4 worm cellular contexts compared by ENCODE assay signal in genomic region chrII:3438280-3438679, ce11.
TF ChIP-seq lines count a peak whose summit lies in the region.

No protein-coding gene starts in this region.

TF ChIP-seq in whole organism, L1 larva, 84 proteins besides CTCF, POLR2A, EP300 and RAD21:
- TF ChIP-seq blmp-1 (tag; optimal IDR thresholded peaks at IDR 0.05; lab: Kevin White, UChicago) (peak; percentile 90), ceh-90 (tag; optimal IDR thresholded peaks at IDR 0.05; lab: Kevin White, UChicago) (no peak)

TF ChIP-seq in whole organism, L2 larva, 48 proteins besides CTCF, POLR2A, EP300 and RAD21:
- TF ChIP-seq blmp-1 (tag; optimal IDR thresholded peaks at IDR 0.05; lab: Kevin White, UChicago; ENCODE audit: insufficient read depth): peak; percentile 39
- no peak for TF ChIP-seq sma-9 (GFP tag; optimal IDR thresholded peaks at IDR 0.05; lab: Kevin White, UChicago)
- TF ChIP-seq sma-9 (tag; optimal IDR thresholded peaks at IDR 0.05; lab: Kevin White, UChicago): no peak
- no peak for TF ChIP-seq aly-2 (tag; optimal IDR thresholded peaks at IDR 0.05; lab: Kevin White, UChicago)
TF ChIP-seq in whole organism, L2 larva: peak in this region for 1.

TF ChIP-seq in whole organism, L4 larva, 104 proteins besides CTCF, POLR2A, EP300 and RAD21:
- no peak for TF ChIP-seq dmd-6 (GFP tag; IDR thresholded peaks at IDR 0.05; lab: Robert Waterston, UW)
- peak; percentile 2 for TF ChIP-seq hlh-11 (tag; optimal IDR thresholded peaks at IDR 0.05; lab: Kevin White, UChicago)
TF ChIP-seq in whole organism, L4 larva: peak in this region for 1.

TF ChIP-seq in whole organism, mixed stage, embryonic, 35 proteins besides CTCF, POLR2A, EP300 and RAD21:
- TF ChIP-seq unc-120 (tag; optimal IDR thresholded peaks at IDR 0.05; lab: Kevin White, UChicago; ENCODE audit: poor library complexity, severe bottlenecking) (no peak), cnd-1 (tag; optimal IDR thresholded peaks at IDR 0.05; lab: Kevin White, UChicago) (no peak), drap-1 (GFP tag; optimal IDR thresholded peaks at IDR 0.05; lab: Kevin White, UChicago) (no peak), blmp-1 (tag; optimal IDR thresholded peaks at IDR 0.05; lab: Kevin White, UChicago) (peak; percentile 90)
